Fruit fly (Drosophila melanogaster) whole organism, prepupa: ENCODE measurements around the gene CG43051.

Experiments used
- Blimp-1 ChIP-seq: fragments of 200-800 bp; sonication (Bioruptor generic); optimal IDR thresholded peaks from 3 replicates; lab custom pipeline; 2017; ENCODE audit warnings: missing biosample characterization, missing genetic modification characterization, mild to moderate bottlenecking, moderate library complexity, missing genetic modification reagents
- CG10631 ChIP-seq: fragments of 200-800 bp; sonication (Bioruptor generic); optimal IDR thresholded peaks from 2 replicates; lab custom pipeline; 2016; ENCODE audit warnings: missing biosample characterization, missing genetic modification characterization
- CG11762 ChIP-seq: fragments of 200-800 bp; sonication (Bioruptor generic); optimal IDR thresholded peaks from 3 replicates; lab custom pipeline; 2016; ENCODE audit warnings: missing biosample characterization, missing genetic modification characterization; ENCODE audit not compliant: insufficient read depth
- CG15336 ChIP-seq: fragments of 200-800 bp; sonication (Bioruptor generic); IDR thresholded peaks from 2 replicates; pipeline ENCODE4 v1.3.6; 2022; ENCODE audit warnings: missing biosample characterization, missing genetic modification characterization
- CG16779 ChIP-seq: fragments of 200-800 bp; sonication (Bioruptor generic); optimal IDR thresholded peaks from 3 replicates; lab custom pipeline; 2017; ENCODE audit warnings: missing biosample characterization, mild to moderate bottlenecking, missing genetic modification characterization
- CG3032 ChIP-seq: fragments of 200-800 bp; optimal IDR thresholded peaks from 2 replicates; lab custom pipeline; 2019; ENCODE audit warnings: missing biosample characterization, mild to moderate bottlenecking, missing genetic modification characterization, moderate library complexity
- CG31627 ChIP-seq: fragments of 200-800 bp; sonication (Bioruptor generic); optimal IDR thresholded peaks from 3 replicates; lab custom pipeline; 2016; ENCODE audit warnings: missing biosample characterization, missing genetic modification characterization
- CG32006 ChIP-seq: fragments of 200-800 bp; sonication (Bioruptor generic); optimal IDR thresholded peaks from 3 replicates; lab custom pipeline; 2017; ENCODE audit warnings: missing biosample characterization, mild to moderate bottlenecking, missing genetic modification characterization
- CG34406 ChIP-seq: fragments of 200-800 bp; sonication (Bioruptor generic); optimal IDR thresholded peaks from 3 replicates; lab custom pipeline; 2016; ENCODE audit warnings: missing biosample characterization, missing genetic modification characterization
- CG3919 ChIP-seq: fragments of 200-800 bp; sonication (Bioruptor generic); optimal IDR thresholded peaks from 3 replicates; lab custom pipeline; 2016; ENCODE audit warnings: missing biosample characterization, missing genetic modification characterization
- CG4318 ChIP-seq: fragments of 200-800 bp; sonication (Bioruptor generic); optimal IDR thresholded peaks from 3 replicates; lab custom pipeline; 2017; ENCODE audit warnings: missing biosample characterization, mild to moderate bottlenecking, missing genetic modification characterization
- CG6792 ChIP-seq: fragments of 200-800 bp; sonication (Bioruptor generic); optimal IDR thresholded peaks from 3 replicates; lab custom pipeline; 2016; ENCODE audit warnings: missing biosample characterization, missing genetic modification characterization
- CG7368 ChIP-seq: fragments of 200-800 bp; sonication (Bioruptor generic); optimal IDR thresholded peaks from 3 replicates; lab custom pipeline; 2016; ENCODE audit warnings: missing biosample characterization, missing genetic modification characterization
- CG8119 ChIP-seq: fragments of 200-800 bp; sonication (Bioruptor generic); IDR thresholded peaks from 3 replicates; pipeline ENCODE4 v1.3.6; 2022; ENCODE audit warnings: missing biosample characterization, missing genetic modification characterization
- Eip75B ChIP-seq: fragments of 200-800 bp; sonication (Bioruptor generic); optimal IDR thresholded peaks from 3 replicates; lab custom pipeline; 2016; ENCODE audit warnings: missing biosample characterization, missing genetic modification characterization
- Eip78C ChIP-seq: fragments of 200-800 bp; sonication (Bioruptor generic); peaks from one replicate; lab custom pipeline; 2016; ENCODE audit warnings: missing biosample characterization, missing genetic modification characterization
- Eip93F ChIP-seq: fragments of 200-800 bp; sonication (Bioruptor generic); optimal IDR thresholded peaks from 2 replicates; lab custom pipeline; 2016; ENCODE audit warnings: missing biosample characterization, mild to moderate bottlenecking, missing genetic modification characterization
- Ets21C ChIP-seq: fragments of 200-800 bp; sonication (Bioruptor generic); optimal IDR thresholded peaks from 3 replicates; lab custom pipeline; 2016; ENCODE audit warnings: missing biosample characterization, missing genetic modification characterization
- Ets96B ChIP-seq: fragments of 200-800 bp; optimal IDR thresholded peaks from 2 replicates; lab custom pipeline; 2019; ENCODE audit warnings: missing biosample characterization, mild to moderate bottlenecking, missing genetic modification characterization, moderate library complexity
- Gug ChIP-seq: fragments of 200-800 bp; sonication (Bioruptor generic); IDR thresholded peaks from 2 replicates; pipeline ENCODE4 v1.3.6; 2022; ENCODE audit warnings: missing biosample characterization, missing genetic modification characterization
- Hr4 ChIP-seq: fragments of 200-800 bp; sonication (Bioruptor generic); optimal IDR thresholded peaks from 3 replicates; lab custom pipeline; 2016; ENCODE audit warnings: missing biosample characterization, missing genetic modification characterization
- Met ChIP-seq: fragments of 200-800 bp; sonication (Bioruptor generic); optimal IDR thresholded peaks from 3 replicates; lab custom pipeline; 2016; ENCODE audit warnings: missing biosample characterization, missing genetic modification characterization
- OdsH ChIP-seq: fragments of 200-800 bp; sonication (Bioruptor generic); optimal IDR thresholded peaks from 3 replicates; lab custom pipeline; 2016; ENCODE audit warnings: missing biosample characterization, missing genetic modification characterization
- Sox15 ChIP-seq: fragments of 200-800 bp; sonication (Bioruptor generic); optimal IDR thresholded peaks from 3 replicates; lab custom pipeline; 2016; ENCODE audit warnings: missing biosample characterization, missing genetic modification characterization
- achi ChIP-seq: fragments of 200-800 bp; sonication (Bioruptor generic); optimal IDR thresholded peaks from 3 replicates; lab custom pipeline; 2016; ENCODE audit warnings: missing biosample characterization, missing genetic modification characterization
- acj6 ChIP-seq: fragments of 200-800 bp; sonication (Bioruptor generic); optimal IDR thresholded peaks from 3 replicates; lab custom pipeline; 2016; ENCODE audit warnings: missing biosample characterization, missing genetic modification characterization
- dac ChIP-seq: fragments of 200-800 bp; sonication (Bioruptor generic); optimal IDR thresholded peaks from 2 replicates; lab custom pipeline; 2017; ENCODE audit warnings: missing biosample characterization, mild to moderate bottlenecking, missing genetic modification characterization
- eg ChIP-seq: fragments of 200-800 bp; sonication (Bioruptor generic); IDR thresholded peaks from 3 replicates; pipeline ENCODE4 v1.3.6; 2022; ENCODE audit warnings: missing biosample characterization, missing genetic modification characterization
- esn ChIP-seq: fragments of 200-800 bp; sonication (Bioruptor generic); optimal IDR thresholded peaks from 2 replicates; lab custom pipeline; 2016; ENCODE audit warnings: missing biosample characterization, mild to moderate bottlenecking, missing genetic modification characterization, moderate library complexity
- fd59A ChIP-seq: fragments of 200-800 bp; sonication (Bioruptor generic); optimal IDR thresholded peaks from 2 replicates; lab custom pipeline; 2017; ENCODE audit warnings: missing biosample characterization, mild to moderate bottlenecking, missing genetic modification characterization, missing genetic modification reagents
- fkh ChIP-seq: fragments of 200-800 bp; sonication (Bioruptor generic); optimal IDR thresholded peaks from 3 replicates; lab custom pipeline; 2017; ENCODE audit warnings: missing biosample characterization, mild to moderate bottlenecking, missing genetic modification characterization, moderate library complexity
- lz ChIP-seq: fragments of 200-800 bp; sonication (Bioruptor generic); optimal IDR thresholded peaks from 3 replicates; lab custom pipeline; 2016; ENCODE audit warnings: missing biosample characterization, missing genetic modification characterization
- net ChIP-seq: fragments of 200-800 bp; sonication (Bioruptor generic); optimal IDR thresholded peaks from 3 replicates; lab custom pipeline; 2016; ENCODE audit warnings: missing biosample characterization, missing genetic modification characterization
- pdm3 ChIP-seq: fragments of 200-800 bp; sonication (Bioruptor generic); optimal IDR thresholded peaks from 3 replicates; lab custom pipeline; 2016; ENCODE audit warnings: missing biosample characterization, missing genetic modification characterization
- salr ChIP-seq, 2 experiments: fragments of 200-800 bp; sonication (Bioruptor generic); optimal IDR thresholded peaks; 3 replicates each; lab custom pipeline; 2016 to 2018; ENCODE audit warnings: missing biosample characterization in 2 of 2, missing genetic modification characterization in 2 of 2, mild to moderate bottlenecking in 1 of 2
- spab ChIP-seq: fragments of 200-800 bp; sonication (Bioruptor generic); optimal IDR thresholded peaks from 2 replicates; lab custom pipeline; 2017; ENCODE audit warnings: missing biosample characterization, mild to moderate bottlenecking, missing genetic modification characterization, missing genetic modification reagents
- svp ChIP-seq: fragments of 200-800 bp; sonication (Bioruptor generic); peaks from one replicate; lab custom pipeline; 2016; ENCODE audit warnings: missing biosample characterization, missing genetic modification characterization
- topi ChIP-seq: fragments of 200-800 bp; sonication (Bioruptor generic); optimal IDR thresholded peaks from 3 replicates; lab custom pipeline; 2016; ENCODE audit warnings: missing biosample characterization, missing genetic modification characterization

CG43051 gene

dm6 chr2L:12529029-12529948, 21.6 kb downstream of the CG43051 start (continued):
- TF ChIP-seq CG15336 (GFP tag; lab: Robert Waterston, UW): peak; percentile 76
- peak; percentile 59 for TF ChIP-seq CG10631 (GFP tag; lab: Kevin White, UChicago)
- no peak for TF ChIP-seq Blimp-1 (GFP tag; lab: Kevin White, UChicago)
- peak; percentile 94 for TF ChIP-seq svp (GFP tag; lab: Kevin White, UChicago)
- no peak for TF ChIP-seq CG7368 (GFP tag; lab: Kevin White, UChicago)
- no peak for TF ChIP-seq fd59A (GFP tag; lab: Kevin White, UChicago)
- TF ChIP-seq CG8119 (GFP tag; lab: Robert Waterston, UW): peak; percentile 78
- TF ChIP-seq CG6792 (GFP tag; lab: Kevin White, UChicago): no peak
- TF ChIP-seq Gug (GFP tag; lab: Robert Waterston, UW): peak; percentile 31
- no peak for TF ChIP-seq CG31627 (GFP tag; lab: Kevin White, UChicago)
- TF ChIP-seq Eip75B (GFP tag; lab: Kevin White, UChicago): peak; percentile 21
- peak; percentile 29 for TF ChIP-seq pdm3 (GFP tag; lab: Kevin White, UChicago)
- peak; percentile 95 for TF ChIP-seq fkh
- TF ChIP-seq Met (GFP tag; lab: Kevin White, UChicago): peak; percentile 34
- TF ChIP-seq dac (GFP tag; lab: Kevin White, UChicago): peak; percentile 14
- peak; percentile 73 for TF ChIP-seq eg (GFP tag; lab: Robert Waterston, UW)
- peak; percentile 27 for TF ChIP-seq CG3032 (tag; lab: Kevin White, UChicago)
- peak; percentile 76 for TF ChIP-seq CG32006 (GFP tag; lab: Kevin White, UChicago)

dm6 chr2L:12529949-12530849, 22.5 kb downstream of the CG43051 start:
- no peak for TF ChIP-seq topi (GFP tag; lab: Kevin White, UChicago)
- no peak for TF ChIP-seq Eip93F
- peak; percentile 28; the same call in 1 of the 3 replicates for TF ChIP-seq eg (GFP tag; lab: Robert Waterston, UW)
- peak; percentile 67 for TF ChIP-seq CG32006 (GFP tag; lab: Kevin White, UChicago)
- TF ChIP-seq CG34406 (GFP tag; lab: Kevin White, UChicago): no peak
- no peak for TF ChIP-seq Met (GFP tag; lab: Kevin White, UChicago)
- no peak for TF ChIP-seq esn
- no peak for TF ChIP-seq Ets21C (GFP tag; lab: Kevin White, UChicago)
- peak in 1 of 2 experiments; percentile 30 for TF ChIP-seq salr (GFP tag; optimal IDR thresholded peaks at IDR 0.05; lab: Kevin White, UChicago)
- TF ChIP-seq pdm3 (GFP tag; lab: Kevin White, UChicago): peak; percentile 29
- TF ChIP-seq CG16779 (tag; lab: Kevin White, UChicago): no peak
- TF ChIP-seq fkh: peak; percentile 23
- TF ChIP-seq lz (GFP tag; lab: Kevin White, UChicago): no peak
- peak; percentile 90 for TF ChIP-seq Eip78C
- peak; percentile 22 for TF ChIP-seq acj6 (GFP tag; lab: Kevin White, UChicago)
- peak; percentile 19 for TF ChIP-seq OdsH (GFP tag; lab: Kevin White, UChicago)
- no peak for TF ChIP-seq CG3919
- no peak for TF ChIP-seq CG6792 (GFP tag; lab: Kevin White, UChicago)
- TF ChIP-seq CG15336 (GFP tag; lab: Robert Waterston, UW): peak; percentile 69
- TF ChIP-seq spab (GFP tag; lab: Kevin White, UChicago): no peak
- peak; percentile 56 for TF ChIP-seq Hr4 (GFP tag; lab: Kevin White, UChicago)
- TF ChIP-seq fd59A (GFP tag; lab: Kevin White, UChicago): no peak
- TF ChIP-seq Sox15 (GFP tag; lab: Kevin White, UChicago): no peak
- TF ChIP-seq CG10631 (GFP tag; lab: Kevin White, UChicago): peak; percentile 6
- TF ChIP-seq achi (GFP tag; lab: Kevin White, UChicago): no peak
- peak; percentile 3 for TF ChIP-seq net
- TF ChIP-seq CG4318 (GFP tag; lab: Kevin White, UChicago): peak; percentile 64
- no peak for TF ChIP-seq Ets96B (tag; lab: Kevin White, UChicago)
- TF ChIP-seq CG11762: peak; percentile 7
